Fruit fly (Drosophila melanogaster) S2 (cell line): ENCODE measurements around the gene CG33796.

ENCODE experiments used
- CG8478 ChIP-seq: fragments of >200 bp; optimal IDR thresholded peaks from 2 replicates; lab custom pipeline; 2018
- CTCF ChIP-seq, 2 experiments: fragments of >200 bp; optimal IDR thresholded peaks; 2 replicates each; lab custom pipeline; 2018

dm6 chr3L:16166998-16167344 is 2.9 kb downstream of the CG33796 start:
- TF ChIP-seq CG8478 (lab: Kevin White, UChicago), result no peak
- no peak for TF ChIP-seq CTCF (optimal IDR thresholded peaks at IDR 0.05; lab: Kevin White, UChicago)
